Worm (Caenorhabditis elegans) whole organism, L4 larva: ENCODE measurements around the gene Y62E10A.13.

Source experiments
- D1046.2 ChIP-seq: fragments of 200-800 bp; sonication (Bioruptor generic); IDR thresholded peaks from 2 replicates; pipeline ENCODE4 v1.3.6; 2022; ENCODE audit warnings: missing genetic modification characterization, missing compliant biosample characterization
- F44E2.7 ChIP-seq: fragments of 200-800 bp; sonication (Bioruptor generic); IDR thresholded peaks from 2 replicates; pipeline ENCODE4 v2.1.2; 2022; ENCODE audit warnings: missing genetic modification characterization, missing compliant biosample characterization
- F49E8.2 ChIP-seq: sonication (generic microtip); optimal IDR thresholded peaks from 2 replicates; lab custom pipeline; 2016; ENCODE audit warnings: missing compliant biosample characterization, mild to moderate bottlenecking, missing genetic modification characterization, borderline replicate concordance
- R02D3.7 ChIP-seq: fragments of 150-350 bp; sonication (generic microtip); optimal IDR thresholded peaks from 3 replicates; lab custom pipeline; 2014; ENCODE audit warnings: missing biosample characterization, missing genetic modification characterization
- ZK337.2 ChIP-seq: fragments of 200-800 bp; sonication (Bioruptor generic); IDR thresholded peaks from 2 replicates; pipeline ENCODE4 v1.3.6; 2022; ENCODE audit warnings: missing genetic modification reagents, missing genetic modification characterization, missing compliant biosample characterization
- aha-1 ChIP-seq: fragments of 150-350 bp; peaks from one replicate; lab custom pipeline; 2014; ENCODE audit warnings: missing biosample characterization, missing genetic modification characterization
- aly-2 ChIP-seq: sonication (generic microtip); optimal IDR thresholded peaks from 2 replicates; lab custom pipeline; 2018; ENCODE audit warnings: missing biosample characterization, missing genetic modification characterization
- ama-1 ChIP-seq: fragments of 150-350 bp; optimal IDR thresholded peaks from 2 replicates; lab custom pipeline; 2014; ENCODE audit warnings: inconsistent platforms, mixed read lengths
- attf-4 ChIP-seq: sonication (generic microtip); optimal IDR thresholded peaks from 3 replicates; lab custom pipeline; 2017; ENCODE audit warnings: missing biosample characterization, missing genetic modification characterization
- ceh-20 ChIP-seq: fragments of 200-800 bp; sonication (Bioruptor generic); IDR thresholded peaks from 2 replicates; pipeline ENCODE4 v1.3.6; 2022; ENCODE audit warnings: missing genetic modification reagents, missing genetic modification characterization, missing compliant biosample characterization
- ces-1 ChIP-seq: fragments of 150-350 bp; sonication (generic microtip); optimal IDR thresholded peaks from 4 replicates; lab custom pipeline; 2014; ENCODE audit warnings: missing biosample characterization, missing genetic modification reagents, missing genetic modification characterization
- ctbp-1 ChIP-seq: fragments of 200-800 bp; sonication (Bioruptor generic); IDR thresholded peaks from 2 replicates; pipeline ENCODE4 v1.3.6; 2022; ENCODE audit warnings: missing genetic modification reagents, missing genetic modification characterization, missing compliant biosample characterization
- daf-12 ChIP-seq: fragments of 150-350 bp; optimal IDR thresholded peaks from 2 replicates; lab custom pipeline; 2014; ENCODE audit warnings: missing biosample characterization, missing genetic modification reagents, missing genetic modification characterization
- daf-16 ChIP-seq, 3 experiments: sonication (generic microtip); optimal IDR thresholded peaks; 2 replicates each; lab custom pipeline; 2016 to 2017; ENCODE audit warnings: missing genetic modification characterization in 3 of 3, missing genetic modification reagents in 3 of 3, mild to moderate bottlenecking in 2 of 3, missing compliant biosample characterization in 2 of 3, missing biosample characterization in 1 of 3, moderate library complexity in 1 of 3
- dpl-1 ChIP-seq: fragments of 150-350 bp; optimal IDR thresholded peaks from 2 replicates; lab custom pipeline; 2014; ENCODE audit warnings: missing biosample characterization, missing genetic modification reagents, missing genetic modification characterization
- hif-1 ChIP-seq, 2 experiments: sonication (generic microtip); optimal IDR thresholded peaks; 2 replicates each; lab custom pipeline; 2016 to 2017; ENCODE audit warnings: missing compliant biosample characterization in 2 of 2, missing genetic modification characterization in 2 of 2, missing genetic modification reagents in 2 of 2, missing genotype in 2 of 2, mild to moderate bottlenecking in 1 of 2
- hlh-30 ChIP-seq: sonication (generic microtip); optimal IDR thresholded peaks from 2 replicates; lab custom pipeline; 2017; ENCODE audit warnings: antibody characterized with exemption, mild to moderate bottlenecking, missing genetic modification characterization, missing compliant biosample characterization; ENCODE audit not compliant: insufficient read depth
- lin-13 ChIP-seq: fragments of 150-350 bp; optimal IDR thresholded peaks from 2 replicates; lab custom pipeline; 2014; ENCODE audit warnings: missing biosample characterization, missing genetic modification reagents, missing genetic modification characterization
- lin-15B ChIP-seq: fragments of 150-350 bp; sonication (generic microtip); optimal IDR thresholded peaks from 3 replicates; lab custom pipeline; 2014; ENCODE audit warnings: missing biosample characterization, missing genetic modification characterization
- lsy-2 ChIP-seq, 2 experiments: fragments of 150-350 bp in 1 of 2; sonication (generic microtip) in 1 of 2; optimal IDR thresholded peaks; 2 replicates each; lab custom pipeline; 2014 to 2017; ENCODE audit warnings: missing biosample characterization in 2 of 2, missing genetic modification characterization in 2 of 2
- mxl-3 ChIP-seq: fragments of 200-800 bp; sonication (Bioruptor generic); optimal IDR thresholded peaks from 2 replicates; lab custom pipeline; 2018; ENCODE audit warnings: mild to moderate bottlenecking, missing genetic modification characterization, missing compliant biosample characterization
- nhr-102 ChIP-seq: sonication (generic microtip); optimal IDR thresholded peaks from 2 replicates; lab custom pipeline; 2016; ENCODE audit warnings: mild to moderate bottlenecking, missing genetic modification characterization, moderate library complexity, missing compliant biosample characterization
- nhr-11 ChIP-seq: fragments of 150-350 bp; optimal IDR thresholded peaks from 2 replicates; lab custom pipeline; 2014; ENCODE audit warnings: missing biosample characterization, missing genetic modification characterization
- nhr-111 ChIP-seq: fragments of 200-800 bp; sonication (Bioruptor generic); optimal IDR thresholded peaks from 2 replicates; lab custom pipeline; 2018; ENCODE audit warnings: mild to moderate bottlenecking, missing genetic modification characterization, missing compliant biosample characterization
- nhr-76 ChIP-seq: fragments of 150-350 bp; optimal IDR thresholded peaks from 2 replicates; lab custom pipeline; 2014; ENCODE audit warnings: missing biosample characterization, missing genetic modification characterization
- saeg-2 ChIP-seq: fragments of 200-800 bp; sonication (Bioruptor generic); IDR thresholded peaks from 2 replicates; pipeline ENCODE4 v1.3.6; 2022; ENCODE audit warnings: missing genetic modification reagents, missing genetic modification characterization, missing compliant biosample characterization
- sdz-12 ChIP-seq: fragments of 200-800 bp; sonication (Bioruptor generic); optimal IDR thresholded peaks from 2 replicates; lab custom pipeline; 2018; ENCODE audit warnings: mild to moderate bottlenecking, missing genetic modification characterization, missing compliant biosample characterization
- skn-1 ChIP-seq: fragments of 150-350 bp; optimal IDR thresholded peaks from 2 replicates; lab custom pipeline; 2014; ENCODE audit warnings: missing biosample characterization, missing genetic modification characterization
- snpc-1.2 ChIP-seq: fragments of 200-800 bp; sonication (Bioruptor generic); IDR thresholded peaks from 2 replicates; pipeline ENCODE4 v1.3.6; 2022; ENCODE audit warnings: missing genetic modification reagents, missing genetic modification characterization, missing compliant biosample characterization
- spr-1 ChIP-seq: sonication (generic microtip); optimal IDR thresholded peaks from 2 replicates; lab custom pipeline; 2016; ENCODE audit warnings: mild to moderate bottlenecking, missing genetic modification characterization, missing compliant biosample characterization
- tra-1 ChIP-seq: fragments of 200-800 bp; sonication (Bioruptor generic); IDR thresholded peaks from 2 replicates; pipeline ENCODE4 v1.3.6; 2022; ENCODE audit warnings: missing genetic modification reagents, missing genetic modification characterization, missing compliant biosample characterization
- zag-1 ChIP-seq: fragments of 150-350 bp; optimal IDR thresholded peaks from 2 replicates; lab custom pipeline; 2014; ENCODE audit warnings: missing biosample characterization, missing genetic modification characterization
- zip-2 ChIP-seq: fragments of 150-350 bp; optimal IDR thresholded peaks from 2 replicates; lab custom pipeline; 2014; ENCODE audit warnings: missing biosample characterization, missing genetic modification characterization
- ztf-7 ChIP-seq: fragments of 150-350 bp; optimal IDR thresholded peaks from 2 replicates; lab custom pipeline; 2014; ENCODE audit warnings: missing biosample characterization, missing genetic modification characterization

Gene Y62E10A.13

ce11 chrIV:13369120-13369842 lies 29.6 kb downstream of the Y62E10A.13 start, which contains the start of gene agt-1 (continued):
- TF ChIP-seq F44E2.7 (no peak), daf-12 (no peak), ctbp-1 (0 out of 2 replicates have a peak, but pooled peaks have one; percentile 47), lsy-2 (tag; optimal IDR thresholded peaks at IDR 0.05; lab: Kevin White, UChicago) (no peak), hlh-30 (tag; lab: Kevin White, UChicago) (no peak), attf-4 (tag; lab: Kevin White, UChicago) (no peak), F49E8.2 (tag; lab: Kevin White, UChicago) (peak; percentile 38), tra-1 (GFP tag; lab: Robert Waterston, UW) (no peak), mxl-3 (no peak), nhr-102 (tag; lab: Kevin White, UChicago) (peak; percentile 4), dpl-1 (GFP tag; lab: Kevin White, UChicago) (no peak), daf-16 (GFP tag; optimal IDR thresholded peaks at IDR 0.05; lab: Kevin White, UChicago) (no peak), daf-16 (tag; optimal IDR thresholded peaks at IDR 0.05; lab: Kevin White, UChicago) (no peak), ama-1 (no peak), sdz-12 (GFP tag; lab: Kevin White, UChicago) (no peak), spr-1 (no peak)

- TF ChIP-seq aha-1 (peak; percentile 79), snpc-1.2 (GFP tag; lab: Robert Waterston, UW) (no peak)
Observed at ce11 chrIV:13364869-13365268, 34.0 kb downstream of the Y62E10A.13 start, which contains the start of gene srsx-25. Gene srsx-25 (plus strand): TSS chrIV:13365169.

- TF ChIP-seq hif-1 (tag; optimal IDR thresholded peaks at IDR 0.05; lab: Kevin White, UChicago) (no peak), nhr-11 (tag; lab: Kevin White, UChicago) (no peak), aly-2 (tag; lab: Kevin White, UChicago) (no peak), saeg-2 (no peak), R02D3.7 (tag; lab: Kevin White, UChicago) (no peak), dpl-1 (GFP tag; lab: Kevin White, UChicago) (no peak), ztf-7 (no peak), nhr-76 (tag; lab: Kevin White, UChicago) (no peak), ces-1 (GFP tag; lab: Kevin White, UChicago) (no peak), ceh-20 (GFP tag; lab: Robert Waterston, UW) (no peak), nhr-111 (no peak), zip-2 (tag; lab: Kevin White, UChicago) (no peak), lin-15B (tag; lab: Kevin White, UChicago) (no peak), F44E2.7 (no peak)
Observed at ce11 chrIV:13360144-13360543, 38.7 kb downstream of the Y62E10A.13 start, which contains the start of gene Y62E10A.3. Gene Y62E10A.3 (minus strand): TSS chrIV:13360244.

ce11 chrIV:13358488-13358887 lies 40.4 kb downstream of the Y62E10A.13 start, which contains the start of gene W02A2.8:
Gene W02A2.8 (minus strand): TSS chrIV:13358588.
- TF ChIP-seq zag-1 (no peak), D1046.2 (no peak), lin-13 (GFP tag; lab: Kevin White, UChicago) (no peak), ZK337.2 (GFP tag; lab: Robert Waterston, UW) (0 out of 2 replicates have a peak, but pooled peaks have one; percentile 11), skn-1 (tag; lab: Kevin White, UChicago) (no peak)
